Fruit fly (Drosophila melanogaster) whole organism, embryonic: ENCODE data around the gene CG16789.

ENCODE experiments used
- CG10543 ChIP-seq: fragments of 200-800 bp; sonication (Bioruptor generic); optimal IDR thresholded peaks from 3 replicates; lab custom pipeline; 2017; ENCODE audit warnings: missing biosample characterization, mild to moderate bottlenecking, missing genetic modification characterization, moderate library complexity
- CG10959 ChIP-seq: fragments of 200-800 bp; sonication (Bioruptor generic); IDR thresholded peaks from 2 replicates; pipeline ENCODE4 v1.3.6; 2022; ENCODE audit warnings: missing biosample characterization, missing genetic modification characterization
- CG12659 ChIP-seq: fragments of 200-800 bp; sonication (Bioruptor generic); optimal IDR thresholded peaks from 3 replicates; lab custom pipeline; 2017; ENCODE audit warnings: mild to moderate bottlenecking, missing biosample characterization, missing genetic modification reagents, missing genetic modification characterization
- CG12769 ChIP-seq: fragments of 200-800 bp; sonication (Bioruptor generic); optimal IDR thresholded peaks from 2 replicates; lab custom pipeline; 2019; ENCODE audit warnings: missing biosample characterization, mild to moderate bottlenecking, missing genetic modification characterization, moderate library complexity
- CG13624 ChIP-seq: fragments of 200-800 bp; sonication (Bioruptor generic); optimal IDR thresholded peaks from 2 replicates; lab custom pipeline; 2016; ENCODE audit warnings: missing biosample characterization, missing genetic modification characterization
- CG15011 ChIP-seq: fragments of 200-800 bp; sonication (Bioruptor generic); optimal IDR thresholded peaks from 3 replicates; lab custom pipeline; 2018; ENCODE audit warnings: missing biosample characterization, mild to moderate bottlenecking, missing genetic modification characterization
- CG15269 ChIP-seq: fragments of 200-800 bp; sonication (Bioruptor generic); optimal IDR thresholded peaks from 2 replicates; lab custom pipeline; 2018; ENCODE audit warnings: missing biosample characterization, mild to moderate bottlenecking, missing genetic modification characterization, moderate library complexity
- CG15514 ChIP-seq: fragments of 200-800 bp; sonication (Bioruptor generic); optimal IDR thresholded peaks from 3 replicates; lab custom pipeline; 2017; ENCODE audit warnings: missing biosample characterization, missing genetic modification characterization, mild to moderate bottlenecking, moderate library complexity, missing genetic modification reagents
- CG2120 ChIP-seq: fragments of 200-800 bp; sonication (Bioruptor generic); optimal IDR thresholded peaks from 3 replicates; lab custom pipeline; 2016; ENCODE audit warnings: missing biosample characterization, missing genetic modification characterization
- CG2129 ChIP-seq: fragments of 200-800 bp; sonication (Bioruptor generic); IDR thresholded peaks from 2 replicates; pipeline ENCODE4 v1.3.6; 2022; ENCODE audit warnings: missing biosample characterization, missing genetic modification characterization; ENCODE audit not compliant: partially characterized antibody
- CG2199 ChIP-seq: fragments of 200-800 bp; sonication (Bioruptor generic); IDR thresholded peaks from 3 replicates; pipeline ENCODE4 v1.3.6; 2022; ENCODE audit warnings: missing biosample characterization, missing genetic modification characterization
- CG2678 ChIP-seq: fragments of 200-800 bp; sonication (Bioruptor generic); optimal IDR thresholded peaks from 3 replicates; lab custom pipeline; 2019; ENCODE audit warnings: missing biosample characterization, mild to moderate bottlenecking, missing genetic modification characterization, moderate library complexity
- CG31224 ChIP-seq: fragments of 200-800 bp; sonication (Bioruptor generic); IDR thresholded peaks from 2 replicates; pipeline ENCODE4 v1.3.6; 2022; ENCODE audit warnings: missing biosample characterization, missing genetic modification characterization
- CG32767 ChIP-seq: fragments of 200-800 bp; sonication (Bioruptor generic); IDR thresholded peaks from 2 replicates; pipeline ENCODE4 v1.3.6; 2022; ENCODE audit warnings: missing biosample characterization, missing genetic modification characterization
- CG34376 ChIP-seq: fragments of 200-800 bp; sonication (Bioruptor generic); optimal IDR thresholded peaks from 2 replicates; lab custom pipeline; 2018; ENCODE audit warnings: missing biosample characterization, mild to moderate bottlenecking, missing genetic modification characterization
- CG6854 ChIP-seq: fragments of 200-800 bp; sonication (Bioruptor generic); optimal IDR thresholded peaks from 3 replicates; lab custom pipeline; 2017; ENCODE audit warnings: missing biosample characterization, mild to moderate bottlenecking, missing genetic modification characterization
- CG7987 ChIP-seq: fragments of 200-800 bp; sonication (Bioruptor generic); optimal IDR thresholded peaks from 2 replicates; lab custom pipeline; 2018; ENCODE audit warnings: missing biosample characterization, mild to moderate bottlenecking, missing genetic modification characterization, moderate library complexity
- CG8290 ChIP-seq, 3 experiments: fragments of 200-800 bp; sonication (Bioruptor generic); optimal IDR thresholded peaks; 2 replicates each; lab custom pipeline; 2016 to 2019; ENCODE audit warnings: missing biosample characterization in 3 of 3, missing genetic modification characterization in 3 of 3, mild to moderate bottlenecking in 2 of 3, moderate library complexity in 1 of 3
- Camta ChIP-seq: fragments of 200-800 bp; sonication (Bioruptor generic); optimal IDR thresholded peaks from 2 replicates; lab custom pipeline; 2016; ENCODE audit warnings: missing biosample characterization, missing genetic modification characterization
- Deaf1 ChIP-seq: fragments of 200-800 bp; optimal IDR thresholded peaks from 3 replicates; lab custom pipeline; 2019; ENCODE audit warnings: missing biosample characterization, mild to moderate bottlenecking, missing genetic modification characterization, moderate library complexity
- ERR ChIP-seq: fragments of 200-800 bp; sonication (Bioruptor generic); optimal IDR thresholded peaks from 2 replicates; lab custom pipeline; 2016; ENCODE audit warnings: missing biosample characterization, missing genetic modification characterization
- Elba2 ChIP-seq: fragments of 200-800 bp; sonication (Bioruptor generic); optimal IDR thresholded peaks from 3 replicates; lab custom pipeline; 2016; ENCODE audit warnings: missing biosample characterization, missing genetic modification characterization
- Fer3 ChIP-seq: fragments of 200-800 bp; sonication (Bioruptor generic); optimal IDR thresholded peaks from 2 replicates; lab custom pipeline; 2018; ENCODE audit warnings: missing biosample characterization, mild to moderate bottlenecking, missing genetic modification characterization, moderate library complexity
- HLH54F ChIP-seq: fragments of 200-800 bp; sonication (Bioruptor generic); optimal IDR thresholded peaks from 3 replicates; lab custom pipeline; 2016; ENCODE audit warnings: missing biosample characterization, missing genetic modification characterization
- Hey ChIP-seq: fragments of 200-800 bp; sonication (Bioruptor generic); optimal IDR thresholded peaks from 3 replicates; lab custom pipeline; 2018; ENCODE audit warnings: missing biosample characterization, mild to moderate bottlenecking, missing genetic modification characterization
- Pdp1 ChIP-seq, 2 experiments: fragments of 200-800 bp; sonication (Bioruptor generic); optimal IDR thresholded peaks; 3 replicates each; lab custom pipeline; 2016; ENCODE audit warnings: missing biosample characterization in 2 of 2, missing genetic modification characterization in 2 of 2, mild to moderate bottlenecking in 1 of 2, moderate library complexity in 1 of 2
- Ravus ChIP-seq: fragments of 200-800 bp; sonication (Bioruptor generic); IDR thresholded peaks from 2 replicates; pipeline ENCODE4 v1.3.6; 2022; ENCODE audit warnings: missing biosample characterization, missing genetic modification characterization
- Rfx ChIP-seq: fragments of 200-800 bp; sonication (Bioruptor generic); IDR thresholded peaks from 2 replicates; pipeline ENCODE4 v1.3.6; 2022; ENCODE audit warnings: missing biosample characterization, missing genetic modification characterization
- YL-1 ChIP-seq: fragments of 200-800 bp; sonication (Bioruptor generic); optimal IDR thresholded peaks from 3 replicates; lab custom pipeline; 2017; ENCODE audit warnings: missing biosample characterization, mild to moderate bottlenecking, missing genetic modification characterization
- abd-A ChIP-seq: fragments of 200-800 bp; sonication (Bioruptor generic); optimal IDR thresholded peaks from 3 replicates; lab custom pipeline; 2019; ENCODE audit warnings: missing biosample characterization, mild to moderate bottlenecking, missing genetic modification characterization, moderate library complexity
- chinmo ChIP-seq: fragments of 200-800 bp; sonication (Bioruptor generic); IDR thresholded peaks from 4 replicates; pipeline ENCODE4 v1.3.6; 2022; ENCODE audit warnings: missing biosample characterization, missing genetic modification characterization; ENCODE audit not compliant: partially characterized antibody
- da ChIP-seq: fragments of 200-800 bp; sonication (Bioruptor generic); optimal IDR thresholded peaks from 2 replicates; lab custom pipeline; 2016; ENCODE audit warnings: missing biosample characterization, missing genetic modification characterization
- her ChIP-seq: fragments of 200-800 bp; sonication (Bioruptor generic); optimal IDR thresholded peaks from 2 replicates; lab custom pipeline; 2016; ENCODE audit warnings: missing biosample characterization, missing genetic modification characterization
- lab ChIP-seq: fragments of 200-800 bp; sonication (Bioruptor generic); optimal IDR thresholded peaks from 3 replicates; lab custom pipeline; 2017; ENCODE audit warnings: missing biosample characterization, missing genetic modification characterization, mild to moderate bottlenecking, moderate library complexity, missing genetic modification reagents
- mirr ChIP-seq: fragments of 200-800 bp; sonication (Bioruptor generic); optimal IDR thresholded peaks from 3 replicates; lab custom pipeline; 2018; ENCODE audit warnings: missing biosample characterization, mild to moderate bottlenecking, missing genetic modification characterization
- nerfin-1 ChIP-seq: fragments of 200-800 bp; sonication (Bioruptor generic); optimal IDR thresholded peaks from 3 replicates; lab custom pipeline; 2019; ENCODE audit warnings: missing biosample characterization, mild to moderate bottlenecking, missing genetic modification characterization, moderate library complexity
- pfk ChIP-seq: fragments of 200-800 bp; sonication (Bioruptor generic); optimal IDR thresholded peaks from 2 replicates; lab custom pipeline; 2018; ENCODE audit warnings: missing biosample characterization, mild to moderate bottlenecking, missing genetic modification characterization, moderate library complexity
- sd ChIP-seq: fragments of 200-800 bp; sonication (Bioruptor generic); optimal IDR thresholded peaks from 3 replicates; lab custom pipeline; 2018; ENCODE audit warnings: missing biosample characterization, mild to moderate bottlenecking, missing genetic modification characterization, moderate library complexity
- slbo ChIP-seq: fragments of 200-800 bp; sonication (Bioruptor generic); IDR thresholded peaks from 2 replicates; pipeline ENCODE4 v1.3.6; 2022; ENCODE audit warnings: missing biosample characterization, missing genetic modification characterization
- tna ChIP-seq: fragments of 200-800 bp; sonication (Bioruptor generic); IDR thresholded peaks from 2 replicates; pipeline ENCODE4 v1.3.6; 2022; ENCODE audit warnings: missing biosample characterization, missing genetic modification characterization; ENCODE audit not compliant: partially characterized antibody

CG16789 gene

DNA sequence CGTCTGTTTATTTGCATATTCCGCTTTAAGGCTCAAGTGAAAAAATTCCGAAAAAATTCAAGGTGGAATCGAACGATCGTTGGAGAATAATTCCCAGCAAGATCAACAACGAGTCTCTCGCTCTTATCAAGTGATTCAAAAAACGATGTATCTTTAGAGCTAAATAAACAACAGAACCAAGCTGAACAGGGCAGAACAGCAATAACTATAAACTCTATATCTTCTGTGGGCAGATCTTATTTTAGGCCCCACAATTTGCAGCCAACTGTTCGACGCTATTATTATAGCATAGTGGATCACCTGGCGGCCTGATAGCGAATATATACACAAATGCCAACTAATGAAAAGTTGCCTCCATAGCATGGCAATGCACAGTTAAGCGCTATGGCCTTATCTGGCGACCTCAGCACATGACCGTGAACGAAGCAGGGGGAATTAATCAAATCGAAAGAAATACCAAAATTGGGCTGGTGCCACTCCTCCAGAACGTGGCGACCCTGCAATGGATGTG is 36.6 kb upstream of the CG16789 start (continued):
- peak; percentile 17 for TF ChIP-seq CG6854 (GFP tag; lab: Kevin White, UChicago)
- no peak for TF ChIP-seq CG2129 (GFP tag; lab: Robert Waterston, UW)
- TF ChIP-seq CG2678 (tag; lab: Kevin White, UChicago) = peak; percentile 25
- peak in 1 of 2 experiments; percentile 51 for TF ChIP-seq Pdp1 (GFP tag; optimal IDR thresholded peaks at IDR 0.05; lab: Kevin White, UChicago)
- TF ChIP-seq tna (GFP tag; lab: Robert Waterston, UW) = 0 out of 2 replicates have a peak, but pooled peaks have one; percentile 15
- TF ChIP-seq CG31224 = no peak
- TF ChIP-seq slbo (GFP tag; lab: Robert Waterston, UW) = 0 out of 2 replicates have a peak, but pooled peaks have one; percentile 8
- no peak for TF ChIP-seq nerfin-1
- no peak for TF ChIP-seq CG8290 (GFP tag; optimal IDR thresholded peaks at IDR 0.05; lab: Kevin White, UChicago)
- TF ChIP-seq CG8290 (tag; optimal IDR thresholded peaks at IDR 0.05; lab: Kevin White, UChicago) = peak in 1 of 2 experiments; percentile 37
- TF ChIP-seq Hey (tag; lab: Kevin White, UChicago) = peak; percentile 18
- peak; percentile 83 for TF ChIP-seq CG10543 (GFP tag; lab: Kevin White, UChicago)
- peak; percentile 82; the same call in 2 of the 4 replicates for TF ChIP-seq chinmo
- no peak for TF ChIP-seq YL-1 (GFP tag; lab: Kevin White, UChicago)
- TF ChIP-seq ERR (GFP tag; lab: Kevin White, UChicago) = no peak
- TF ChIP-seq Fer3 (tag; lab: Kevin White, UChicago) = peak; percentile 25
- TF ChIP-seq Camta (GFP tag; lab: Kevin White, UChicago) = no peak
- peak; percentile 14 for TF ChIP-seq da (GFP tag; lab: Kevin White, UChicago)
- no peak for TF ChIP-seq CG12659 (GFP tag; lab: Kevin White, UChicago)
- peak; percentile 33 for TF ChIP-seq abd-A (tag; lab: Kevin White, UChicago)
- peak; percentile 21 for TF ChIP-seq HLH54F (GFP tag; lab: Kevin White, UChicago)
- TF ChIP-seq CG7987 (GFP tag; lab: Kevin White, UChicago) = peak; percentile 79
- TF ChIP-seq CG13624 (GFP tag; lab: Kevin White, UChicago) = peak; percentile 61
- no peak for TF ChIP-seq CG10959 (GFP tag; lab: Robert Waterston, UW)
- 0 out of 2 replicates have a peak, but pooled peaks have one; percentile 4 for TF ChIP-seq Rfx (GFP tag; lab: Robert Waterston, UW)
- TF ChIP-seq Ravus (GFP tag; lab: Robert Waterston, UW) = no peak
- peak; percentile 69 for TF ChIP-seq sd (tag; lab: Kevin White, UChicago)
- TF ChIP-seq CG15011 = peak; percentile 36
- peak; percentile 7 for TF ChIP-seq Deaf1 (tag; lab: Kevin White, UChicago)
- no peak for TF ChIP-seq pfk (GFP tag; lab: Kevin White, UChicago)
- TF ChIP-seq CG34376 (GFP tag; lab: Kevin White, UChicago) = peak; percentile 37
- TF ChIP-seq her (GFP tag; lab: Kevin White, UChicago) = peak; percentile 19
- peak; percentile 80 for TF ChIP-seq mirr
- peak; percentile 45 for TF ChIP-seq lab (GFP tag; lab: Kevin White, UChicago)
- TF ChIP-seq Elba2 = no peak
- peak; percentile 81; the same call in 2 of the 3 replicates for TF ChIP-seq CG2199 (GFP tag; lab: Robert Waterston, UW)
- peak; percentile 41 for TF ChIP-seq CG15514 (GFP tag; lab: Kevin White, UChicago)
- TF ChIP-seq CG12769 (tag; lab: Kevin White, UChicago) = peak; percentile 62
- peak; percentile 51 for TF ChIP-seq CG2120 (GFP tag; lab: Kevin White, UChicago)
- no peak for TF ChIP-seq CG32767 (GFP tag; lab: Robert Waterston, UW)
- peak; percentile 9 for TF ChIP-seq CG15269 (tag; lab: Kevin White, UChicago)
